Fruit fly (Drosophila melanogaster): Measurements from ENCODE around the gene BG642312.

The BG642312 gene

DNA sequence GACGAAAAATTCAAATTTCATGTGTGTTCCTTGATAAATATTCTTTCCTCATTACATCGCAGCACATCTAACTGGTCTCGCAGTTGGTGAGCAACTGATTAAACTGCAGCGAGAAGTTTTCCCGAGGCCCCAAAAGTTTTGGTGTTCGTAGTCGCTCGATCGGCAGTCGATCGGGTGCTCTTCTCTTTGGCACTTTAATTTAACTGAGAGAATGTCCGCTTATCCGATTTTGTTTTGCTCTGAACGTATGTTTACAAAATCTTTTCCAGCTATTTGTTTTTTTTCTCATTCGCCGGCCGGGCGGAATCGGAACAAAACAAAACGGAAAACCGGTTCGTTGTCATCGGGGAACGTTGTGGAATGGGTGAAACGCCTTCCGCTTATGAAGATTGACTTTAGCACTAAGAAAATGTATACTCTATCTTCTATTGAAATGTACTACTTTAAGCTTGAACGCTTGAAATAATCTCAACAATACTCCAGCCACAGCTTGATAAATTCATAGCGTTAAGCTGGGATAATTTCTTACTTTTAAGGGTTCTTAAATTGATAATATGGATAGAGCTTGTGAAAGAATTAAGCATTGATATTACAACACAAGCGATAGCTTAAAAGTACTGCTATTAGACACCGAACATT lies 14.5 kb downstream of the BG642312 start (continued):
- TF ChIP-seq psq (GFP tag; optimal IDR thresholded peaks at IDR 0.05): peak; percentile 96
- TF ChIP-seq CG10267 (tag; optimal IDR thresholded peaks at IDR 0.05): no peak
- TF ChIP-seq unc-4 (GFP tag; IDR thresholded peaks at IDR 0.05; ENCODE audit: partially characterized antibody): peak; percentile 33
- TF ChIP-seq wdn (GFP tag; IDR thresholded peaks at IDR 0.05): no peak
- TF ChIP-seq CG34376 (GFP tag; optimal IDR thresholded peaks at IDR 0.05): no peak
- no peak for TF ChIP-seq Atf-2 (GFP tag; optimal IDR thresholded peaks at IDR 0.05)
- peak; percentile 36 for TF ChIP-seq gcm (GFP tag; optimal IDR thresholded peaks at IDR 0.05)
- TF ChIP-seq CG18619 (GFP tag; optimal IDR thresholded peaks at IDR 0.05): no peak
- no peak for TF ChIP-seq her (GFP tag; optimal IDR thresholded peaks at IDR 0.05)
- no peak for TF ChIP-seq en (GFP tag; optimal IDR thresholded peaks at IDR 0.05)
- TF ChIP-seq CG15269 (tag; optimal IDR thresholded peaks at IDR 0.05): no peak
- TF ChIP-seq CG1529 (GFP tag; optimal IDR thresholded peaks at IDR 0.05): no peak
- no peak for TF ChIP-seq CG2116 (GFP tag; optimal IDR thresholded peaks at IDR 0.05)
- TF ChIP-seq ato (GFP tag; IDR thresholded peaks at IDR 0.05; ENCODE audit: partially characterized antibody): no peak
- TF ChIP-seq CG7839 (tag; optimal IDR thresholded peaks at IDR 0.05): no peak
- peak; percentile 51 for TF ChIP-seq CrebB (tag; optimal IDR thresholded peaks at IDR 0.05)
- no peak for TF ChIP-seq Gsc (GFP tag; IDR thresholded peaks at IDR 0.05)
- peak; percentile 78; the same call in 2 of the 3 replicates for TF ChIP-seq ci (GFP tag; IDR thresholded peaks at IDR 0.05)
- TF ChIP-seq tin (GFP tag; optimal IDR thresholded peaks at IDR 0.05): no peak
- TF ChIP-seq CG11504 (tag; optimal IDR thresholded peaks at IDR 0.05): no peak
- peak; percentile 94 for TF ChIP-seq D19A (tag; optimal IDR thresholded peaks at IDR 0.05)
- TF ChIP-seq CG2199 (GFP tag; IDR thresholded peaks at IDR 0.05): peak; percentile 57; the same call in 1 of the 3 replicates
- TF ChIP-seq pan (optimal IDR thresholded peaks at IDR 0.05): no peak
- no peak for TF ChIP-seq pan (GFP tag; optimal IDR thresholded peaks at IDR 0.05 in 1 of 2, IDR thresholded peaks at IDR 0.05 in 1 of 2)
- no peak for TF ChIP-seq Xrp1 (GFP tag; IDR thresholded peaks at IDR 0.05)
- peak; percentile 64; the same call in 1 of the 3 replicates for TF ChIP-seq gce (GFP tag; IDR thresholded peaks at IDR 0.05)
- peak; percentile 16 for TF ChIP-seq nau (GFP tag; optimal IDR thresholded peaks at IDR 0.05)
- no peak for TF ChIP-seq CG11560 (tag; IDR thresholded peaks at IDR 0.05)
- no peak for TF ChIP-seq Lhr (GFP tag; optimal IDR thresholded peaks at IDR 0.05)
- no peak for TF ChIP-seq dm (GFP tag; optimal IDR thresholded peaks at IDR 0.05)
- TF ChIP-seq CG1603 (tag; optimal IDR thresholded peaks at IDR 0.05): no peak
- TF ChIP-seq CG15011 (GFP tag; optimal IDR thresholded peaks at IDR 0.05): no peak
- TF ChIP-seq Opbp (GFP tag; IDR thresholded peaks at IDR 0.05; ENCODE audit: partially characterized antibody): peak; percentile 47; the same call in 1 of the 3 replicates
- TF ChIP-seq phol (tag; optimal IDR thresholded peaks at IDR 0.05): no peak
- TF ChIP-seq CG17568 (GFP tag; optimal IDR thresholded peaks at IDR 0.05): peak; percentile 58
- TF ChIP-seq sisA (GFP tag; IDR thresholded peaks at IDR 0.05): no peak
- TF ChIP-seq so (GFP tag; IDR thresholded peaks at IDR 0.05): peak; percentile 47; the same call in 1 of the 3 replicates
- TF ChIP-seq sna (GFP tag; IDR thresholded peaks at IDR 0.05; ENCODE audit: partially characterized antibody): peak; percentile 23; the same call in 1 of the 2 replicates
- peak; percentile 29 for TF ChIP-seq kah (GFP tag; optimal IDR thresholded peaks at IDR 0.05)
- peak; percentile 36 for TF ChIP-seq sqz (GFP tag; optimal IDR thresholded peaks at IDR 0.05)
- no peak for TF ChIP-seq kay (GFP tag; optimal IDR thresholded peaks at IDR 0.05)
- TF ChIP-seq fru (optimal IDR thresholded peaks at IDR 0.05): no peak
- TF ChIP-seq usp (GFP tag; optimal IDR thresholded peaks at IDR 0.05): no peak
- TF ChIP-seq stwl (tag; optimal IDR thresholded peaks at IDR 0.05): peak; percentile 3
- TF ChIP-seq HmgD (GFP tag; optimal IDR thresholded peaks at IDR 0.05): no peak
- TF ChIP-seq CG7357 (GFP tag; IDR thresholded peaks at IDR 0.05): no peak
- TF ChIP-seq trh (GFP tag; optimal IDR thresholded peaks at IDR 0.05): no peak
- TF ChIP-seq CG7745 (tag; optimal IDR thresholded peaks at IDR 0.05): peak; percentile 29
- peak; percentile 10 for TF ChIP-seq CG10979 (tag; optimal IDR thresholded peaks at IDR 0.05)
- TF ChIP-seq nerfin-1 (tag; optimal IDR thresholded peaks at IDR 0.05): no peak
- TF ChIP-seq tgo (GFP tag; IDR thresholded peaks at IDR 0.05): no peak
